Fruit fly (Drosophila melanogaster) S2 (cell line): ENCODE results near the gene CG33290.

ENCODE experiments used
- CG8478 ChIP-seq: fragments of >200 bp; optimal IDR thresholded peaks from 2 replicates; lab custom pipeline; 2018
- CTCF ChIP-seq, 2 experiments: fragments of >200 bp; optimal IDR thresholded peaks; 2 replicates each; lab custom pipeline; 2018

DNA sequence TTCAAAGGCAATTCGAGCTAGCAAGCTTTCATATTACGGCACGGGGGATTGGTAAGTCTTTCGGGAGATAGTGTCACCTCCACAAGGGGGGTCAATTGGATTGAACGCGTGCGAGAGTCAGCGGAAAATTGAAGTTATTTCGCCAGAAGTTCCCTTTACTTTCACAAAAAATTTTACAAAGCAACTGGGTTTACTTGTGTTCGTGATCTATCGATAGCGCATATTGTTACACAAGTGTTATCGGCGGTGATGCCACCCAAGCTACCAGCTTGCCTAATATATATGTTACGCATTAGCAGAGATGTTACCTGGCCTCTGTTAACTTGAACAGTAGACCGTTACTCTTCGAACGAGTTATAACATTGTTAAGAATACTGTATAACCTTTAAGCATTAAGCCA is 12.6 kb downstream of the CG33290 start, which contains the start of gene Wnk:
- no peak for TF ChIP-seq CTCF (optimal IDR thresholded peaks at IDR 0.05; lab: Kevin White, UChicago)
- no peak for TF ChIP-seq CG8478 (lab: Kevin White, UChicago)
